Fruit fly (Drosophila melanogaster) whole organism, wandering third instar larva: Measurements from ENCODE around the gene eIF3h.

ENCODE experiments used
- Abd-B ChIP-seq: fragments of >200 bp; optimal IDR thresholded peaks from 2 replicates; lab custom pipeline; 2017; ENCODE audit warnings: missing biosample characterization, missing genetic modification characterization
- CG32264 ChIP-seq: fragments of 200-800 bp; sonication (Bioruptor generic); optimal IDR thresholded peaks from 2 replicates; lab custom pipeline; 2016; ENCODE audit warnings: missing biosample characterization, missing genetic modification characterization
- CG9705 ChIP-seq: fragments of 200-800 bp; sonication (Bioruptor generic); optimal IDR thresholded peaks from 2 replicates; lab custom pipeline; 2018; ENCODE audit warnings: missing biosample characterization, mild to moderate bottlenecking, missing genetic modification characterization
- CrebA ChIP-seq: fragments of 200-800 bp; sonication (Bioruptor generic); optimal IDR thresholded peaks from 2 replicates; lab custom pipeline; 2016; ENCODE audit warnings: missing biosample characterization, mild to moderate bottlenecking, missing genetic modification characterization, borderline replicate concordance
- Dfd ChIP-seq: fragments of >200 bp; optimal IDR thresholded peaks from 2 replicates; lab custom pipeline; 2017; ENCODE audit warnings: missing biosample characterization, missing genetic modification characterization
- Dif ChIP-seq: fragments of 200-275, 200-300 bp; sonication (Bioruptor generic); optimal IDR thresholded peaks from 2 replicates; lab custom pipeline; 2018; ENCODE audit warnings: missing biosample characterization, missing genetic modification characterization; ENCODE audit not compliant: partially characterized antibody
- HLH106 ChIP-seq: fragments of 200-800 bp; optimal IDR thresholded peaks from 3 replicates; lab custom pipeline; 2019; ENCODE audit warnings: missing biosample characterization, mild to moderate bottlenecking, missing genetic modification characterization, moderate library complexity
- Hnf4 ChIP-seq: fragments of 200-800 bp; sonication (Bioruptor generic); optimal IDR thresholded peaks from 2 replicates; lab custom pipeline; 2016; ENCODE audit warnings: missing biosample characterization, mild to moderate bottlenecking, missing genetic modification characterization
- Hr78 ChIP-seq: fragments of >200 bp; optimal IDR thresholded peaks from 2 replicates; lab custom pipeline; 2017; ENCODE audit warnings: missing biosample characterization, missing genetic modification characterization
- Hr83 ChIP-seq: fragments of 200-300 bp; sonication (Bioruptor generic); optimal IDR thresholded peaks from 2 replicates; lab custom pipeline; 2016; ENCODE audit warnings: missing biosample characterization, mild to moderate bottlenecking, missing genetic modification characterization, moderate library complexity; ENCODE audit not compliant: poor library complexity, severe bottlenecking
- Jra ChIP-seq: sonication (Bioruptor generic); optimal IDR thresholded peaks from 2 replicates; lab custom pipeline; 2016; ENCODE audit warnings: missing biosample characterization, missing genetic modification characterization
- Mio ChIP-seq: sonication (Bioruptor generic); optimal IDR thresholded peaks from 2 replicates; lab custom pipeline; 2016; ENCODE audit warnings: missing biosample characterization, missing genetic modification characterization
- Myc ChIP-seq: fragments of >200 bp; optimal IDR thresholded peaks from 2 replicates; lab custom pipeline; 2017
- N ChIP-seq: fragments of >200 bp; optimal IDR thresholded peaks from 2 replicates; lab custom pipeline; 2018; ENCODE audit warnings: missing biosample characterization, missing external identifiers, missing genetic modification characterization
- OdsH ChIP-seq: fragments of 200-800 bp; sonication (Bioruptor generic); optimal IDR thresholded peaks from 2 replicates; lab custom pipeline; 2016; ENCODE audit warnings: missing biosample characterization, mild to moderate bottlenecking, missing genetic modification characterization
- Rel ChIP-seq, 2 experiments: fragments of 200-800 bp; sonication (Bioruptor generic) in 1 of 2; optimal IDR thresholded peaks; 2 replicates in 1 of 2; 3 replicates in 1 of 2; lab custom pipeline; 2016 to 2019; ENCODE audit warnings: mild to moderate bottlenecking in 2 of 2, missing biosample characterization in 2 of 2, missing genetic modification characterization in 2 of 2, moderate library complexity in 1 of 2
- Sp1 ChIP-seq: fragments of 200-800 bp; sonication (Bioruptor generic); optimal IDR thresholded peaks from 3 replicates; lab custom pipeline; 2019; ENCODE audit warnings: missing biosample characterization, mild to moderate bottlenecking, missing genetic modification characterization, moderate library complexity
- Vsx2 ChIP-seq: fragments of 200-300, 225-300 bp; sonication (Bioruptor generic); optimal IDR thresholded peaks from 2 replicates; lab custom pipeline; 2018; ENCODE audit warnings: missing biosample characterization, missing genetic modification characterization; ENCODE audit not compliant: partially characterized antibody
- br ChIP-seq: fragments of 200-800 bp; sonication (Bioruptor generic); optimal IDR thresholded peaks from 2 replicates; lab custom pipeline; 2016; ENCODE audit warnings: missing biosample characterization, missing genetic modification characterization
- brk ChIP-seq: fragments of 200-800 bp; sonication (Bioruptor generic); optimal IDR thresholded peaks from 2 replicates; lab custom pipeline; 2016; ENCODE audit warnings: missing biosample characterization, mild to moderate bottlenecking, missing genetic modification characterization
- dl ChIP-seq, 2 experiments: fragments of 175-275, 200-275 bp in 1 of 2; fragments of 200-275 bp in 1 of 2; sonication (Bioruptor generic); optimal IDR thresholded peaks; lab custom pipeline; 2018; ENCODE audit warnings: mild to moderate bottlenecking in 2 of 2, missing biosample characterization in 2 of 2, missing genetic modification characterization in 2 of 2, moderate library complexity in 2 of 2; ENCODE audit not compliant: partially characterized antibody in 2 of 2, insufficient read depth in 1 of 2
- dmrt93B ChIP-seq: fragments of 200-800 bp; sonication (Bioruptor generic); optimal IDR thresholded peaks from 2 replicates; lab custom pipeline; 2018; ENCODE audit warnings: missing biosample characterization, mild to moderate bottlenecking, missing genetic modification characterization
- dsf ChIP-seq: sonication (Bioruptor generic); optimal IDR thresholded peaks from 2 replicates; lab custom pipeline; 2016; ENCODE audit warnings: missing biosample characterization, missing genetic modification characterization, borderline replicate concordance
- ey ChIP-seq: fragments of 200-800 bp; sonication (Bioruptor generic); optimal IDR thresholded peaks from 2 replicates; lab custom pipeline; 2016; ENCODE audit warnings: missing biosample characterization, missing genetic modification characterization
- foxo ChIP-seq, 2 experiments: fragments of 200-800 bp; sonication (Bioruptor generic); optimal IDR thresholded peaks; 2 replicates in 1 of 2; 3 replicates in 1 of 2; lab custom pipeline; 2016 to 2017; ENCODE audit warnings: missing biosample characterization in 2 of 2, missing genetic modification characterization in 2 of 2
- fru ChIP-seq: fragments of 200-800 bp; sonication (Bioruptor generic); optimal IDR thresholded peaks from 3 replicates; lab custom pipeline; 2016; ENCODE audit warnings: missing biosample characterization, mild to moderate bottlenecking, missing genetic modification characterization
- jim ChIP-seq: fragments of 175-275, 200-325 bp; sonication (Bioruptor generic); optimal IDR thresholded peaks from 2 replicates; lab custom pipeline; 2016; ENCODE audit warnings: missing biosample characterization, mild to moderate bottlenecking, missing genetic modification characterization
- lola ChIP-seq: fragments of >200 bp; optimal IDR thresholded peaks from 2 replicates; lab custom pipeline; 2017; ENCODE audit warnings: missing biosample characterization, missing genetic modification characterization
- pan ChIP-seq: fragments of >200 bp; optimal IDR thresholded peaks from 2 replicates; lab custom pipeline; 2017
- psq ChIP-seq: fragments of 200-800 bp; sonication (Bioruptor generic); optimal IDR thresholded peaks from 3 replicates; lab custom pipeline; 2017; ENCODE audit warnings: missing biosample characterization, mild to moderate bottlenecking, missing genetic modification characterization, moderate library complexity
- rgr ChIP-seq: fragments of 200-800 bp; sonication (Bioruptor generic); optimal IDR thresholded peaks from 3 replicates; lab custom pipeline; 2016; ENCODE audit warnings: missing biosample characterization, mild to moderate bottlenecking, missing genetic modification characterization
- sage ChIP-seq: fragments of 200-800 bp; sonication (Bioruptor generic); optimal IDR thresholded peaks from 2 replicates; lab custom pipeline; 2016; ENCODE audit warnings: missing biosample characterization, mild to moderate bottlenecking, missing genetic modification characterization
- sv ChIP-seq: fragments of 200-800 bp; sonication (Bioruptor generic); optimal IDR thresholded peaks from 3 replicates; lab custom pipeline; 2016; ENCODE audit warnings: missing biosample characterization, missing genetic modification characterization
- usp ChIP-seq: fragments of >200 bp; optimal IDR thresholded peaks from 2 replicates; lab custom pipeline; 2017; ENCODE audit warnings: missing biosample characterization, missing genetic modification characterization
- woc ChIP-seq: sonication (Bioruptor generic); optimal IDR thresholded peaks from 2 replicates; lab custom pipeline; 2016; ENCODE audit warnings: missing biosample characterization, mild to moderate bottlenecking, missing genetic modification characterization

The eIF3h gene

DNA sequence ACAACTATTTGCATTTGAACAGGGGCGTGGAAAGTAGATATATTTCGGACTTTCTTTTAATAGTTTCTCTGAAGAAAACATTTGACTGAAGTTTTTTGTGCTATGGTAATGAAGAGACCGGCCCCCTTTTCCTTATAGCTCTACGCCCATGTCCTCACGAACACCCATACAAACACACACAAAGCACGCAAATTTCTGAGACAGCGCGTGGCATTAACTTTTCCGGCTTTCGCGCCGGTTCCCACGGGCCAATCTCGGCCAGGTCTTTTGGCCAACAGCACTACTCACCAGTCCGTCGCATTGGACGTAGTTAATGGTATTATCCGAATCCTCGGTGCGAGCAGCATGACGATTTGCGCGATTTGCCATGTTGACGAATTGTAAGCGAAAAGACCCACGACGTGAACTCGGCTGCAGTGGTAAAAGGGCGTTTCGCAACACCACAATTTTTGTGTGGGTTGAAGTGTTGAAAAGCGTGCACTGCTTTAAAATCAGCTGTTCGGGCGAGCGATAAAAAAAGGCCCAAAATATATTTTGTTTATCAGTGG, 453 bp downstream of the eIF3h start, which contains the start of gene senju (continued):
- TF ChIP-seq dmrt93B (GFP tag; lab: Kevin White, UChicago), result peak; percentile 57
- TF ChIP-seq Mio (GFP tag; lab: Kevin White, UChicago), result peak; percentile 53

dm6 chr2L:5050825-5051224, 2.1 kb downstream of the eIF3h start, which contains the start of gene CG9121:
CG9121 (minus strand) TSS chr2L:5051062.
- TF ChIP-seq N, result no peak
- TF ChIP-seq sage (GFP tag; lab: Kevin White, UChicago), result no peak
- TF ChIP-seq Hr78, result no peak
- no peak for TF ChIP-seq lola (GFP tag; lab: Kevin White, UChicago)
- no peak for TF ChIP-seq woc (GFP tag; lab: Kevin White, UChicago)
- no peak for TF ChIP-seq jim (GFP tag; lab: Kevin White, UChicago)
- TF ChIP-seq usp (GFP tag; lab: Kevin White, UChicago), result no peak
- no peak for TF ChIP-seq CG9705 (GFP tag; lab: Kevin White, UChicago)
- no peak for TF ChIP-seq CrebA
- no peak for TF ChIP-seq Dfd (GFP tag; lab: Kevin White, UChicago)
- TF ChIP-seq fru (GFP tag; lab: Kevin White, UChicago), result no peak
- TF ChIP-seq Dif, result no peak
- TF ChIP-seq Hnf4 (GFP tag; lab: Kevin White, UChicago), result no peak
- TF ChIP-seq Myc, result no peak
- no peak for TF ChIP-seq Sp1 (GFP tag; lab: Kevin White, UChicago)
- TF ChIP-seq Mio (GFP tag; lab: Kevin White, UChicago), result no peak

DNA sequence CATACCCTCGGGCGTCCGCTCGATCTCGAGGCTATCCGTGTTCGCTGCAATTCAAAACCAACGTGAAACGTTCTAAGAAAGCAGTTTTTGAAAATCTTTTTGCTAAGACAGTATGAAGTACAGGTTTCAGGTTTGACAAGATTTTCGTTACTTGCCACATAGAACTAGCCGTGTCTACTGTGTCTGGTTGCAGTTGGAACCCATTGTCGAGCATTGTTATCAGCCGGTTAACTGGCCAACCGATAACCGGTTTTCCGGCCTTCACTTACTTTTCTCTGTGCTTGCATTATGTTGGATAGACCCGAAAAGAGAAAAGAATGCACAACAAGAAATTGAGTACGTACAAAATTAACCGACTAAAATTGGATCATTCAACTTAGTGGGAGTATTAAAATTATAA, 2.9 kb downstream of the eIF3h start:
- TF ChIP-seq fru (GFP tag; lab: Kevin White, UChicago) (no peak), foxo (GFP tag; optimal IDR thresholded peaks at IDR 0.05; lab: Kevin White, UChicago) (no peak), dl (GFP tag; optimal IDR thresholded peaks at IDR 0.05; lab: Kevin White, UChicago; ENCODE audit: insufficient read depth in 1 of 2, partially characterized antibody in 2 of 2) (no peak), OdsH (GFP tag; lab: Kevin White, UChicago) (no peak), psq (GFP tag; lab: Kevin White, UChicago) (no peak), Mio (GFP tag; lab: Kevin White, UChicago) (no peak), CG32264 (no peak), Rel (GFP tag; optimal IDR thresholded peaks at IDR 0.05; lab: Kevin White, UChicago) (no peak), Rel (tag; optimal IDR thresholded peaks at IDR 0.05; lab: Kevin White, UChicago) (no peak)

DNA sequence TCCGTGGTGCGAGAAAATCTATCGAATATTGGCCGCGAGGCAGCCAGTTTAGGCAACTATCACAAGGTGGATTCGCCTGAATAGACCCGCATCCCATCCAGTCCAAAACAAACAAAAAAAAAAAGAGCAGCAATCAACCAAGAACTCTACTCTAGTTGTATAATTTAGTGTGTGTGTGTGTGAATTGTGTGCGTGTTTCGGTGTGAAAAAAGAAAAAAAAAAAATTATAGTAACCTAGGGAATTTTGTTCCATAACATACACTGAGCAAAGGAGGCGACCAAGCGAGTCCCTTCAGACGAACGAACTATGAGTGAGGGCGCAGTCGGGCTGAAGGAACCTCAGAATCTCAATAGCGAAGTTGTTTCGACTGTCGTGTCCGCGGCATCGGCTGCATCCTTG, 6.6 kb downstream of the eIF3h start:
- TF ChIP-seq foxo (GFP tag; optimal IDR thresholded peaks at IDR 0.05; lab: Kevin White, UChicago) (no peak), sage (GFP tag; lab: Kevin White, UChicago) (no peak), Dfd (GFP tag; lab: Kevin White, UChicago) (no peak), Hr83 (GFP tag; lab: Kevin White, UChicago) (no peak), Sp1 (GFP tag; lab: Kevin White, UChicago) (no peak), pan (lab: Kevin White, UChicago) (no peak), woc (GFP tag; lab: Kevin White, UChicago) (no peak)

- TF ChIP-seq Abd-B (GFP tag; lab: Kevin White, UChicago) (no peak), psq (GFP tag; lab: Kevin White, UChicago) (no peak), CG32264 (no peak), Dif (no peak), dmrt93B (GFP tag; lab: Kevin White, UChicago) (no peak), sv (GFP tag; lab: Kevin White, UChicago) (peak; percentile 31), Rel (GFP tag; optimal IDR thresholded peaks at IDR 0.05; lab: Kevin White, UChicago) (no peak), Rel (tag; optimal IDR thresholded peaks at IDR 0.05; lab: Kevin White, UChicago) (no peak), sage (GFP tag; lab: Kevin White, UChicago) (no peak), Dfd (GFP tag; lab: Kevin White, UChicago) (no peak), br (GFP tag; lab: Kevin White, UChicago) (peak; percentile 52), Hr78 (no peak), brk (GFP tag; lab: Kevin White, UChicago) (no peak), Sp1 (GFP tag; lab: Kevin White, UChicago) (peak; percentile 11), dsf (GFP tag; lab: Kevin White, UChicago) (no peak), jim (GFP tag; lab: Kevin White, UChicago) (no peak), rgr (GFP tag; lab: Kevin White, UChicago) (peak; percentile 42), woc (GFP tag; lab: Kevin White, UChicago) (no peak), usp (GFP tag; lab: Kevin White, UChicago) (no peak), CG9705 (GFP tag; lab: Kevin White, UChicago) (no peak), fru (GFP tag; lab: Kevin White, UChicago) (no peak), Vsx2 (GFP tag; lab: Kevin White, UChicago) (peak; percentile 33), Jra (GFP tag; lab: Kevin White, UChicago) (no peak), Hnf4 (GFP tag; lab: Kevin White, UChicago) (peak; percentile 15), Mio (GFP tag; lab: Kevin White, UChicago) (no peak), foxo (GFP tag; optimal IDR thresholded peaks at IDR 0.05; lab: Kevin White, UChicago) (peak in 1 of 2 experiments; percentile 43), dl (GFP tag; optimal IDR thresholded peaks at IDR 0.05; lab: Kevin White, UChicago; ENCODE audit: insufficient read depth in 1 of 2, partially characterized antibody in 2 of 2) (no peak), Hr83 (GFP tag; lab: Kevin White, UChicago) (peak; percentile 3), pan (lab: Kevin White, UChicago) (no peak), ey (GFP tag; lab: Kevin White, UChicago) (peak; percentile 44), HLH106 (tag; lab: Kevin White, UChicago) (peak; percentile 28), OdsH (GFP tag; lab: Kevin White, UChicago) (peak; percentile 18)
Observed at dm6 chr2L:5044892-5045619, 7.8 kb downstream of the eIF3h start.
